Worm (Caenorhabditis elegans): ENCODE data around the gene ins-34.

ce11 chrIV:14153261-14153660 lies 46.9 kb downstream of the ins-34 start, which contains the start of gene oac-38:
- TF ChIP-seq zag-1 (tag; optimal IDR thresholded peaks at IDR 0.05) (no peak), lin-39 (tag; optimal IDR thresholded peaks at IDR 0.05) (no peak), nhr-11 (tag; optimal IDR thresholded peaks at IDR 0.05) (no peak), nhr-28 (tag; optimal IDR thresholded peaks at IDR 0.05) (no peak)

Data from whole organism, L3 larva.